Worm (Caenorhabditis elegans) whole organism, L1 larva: ENCODE results near the gene nhr-28.

ENCODE experiments used
- aha-1 ChIP-seq: fragments of 150-350 bp; optimal IDR thresholded peaks from 2 replicates; lab custom pipeline; 2014; ENCODE audit warnings: missing biosample characterization, missing genetic modification characterization
- aly-2 ChIP-seq: fragments of 150-350 bp; optimal IDR thresholded peaks from 2 replicates; lab custom pipeline; 2014; ENCODE audit warnings: missing biosample characterization, missing genetic modification characterization
- ama-1 ChIP-seq: fragments of 150-350 bp; optimal IDR thresholded peaks from 2 replicates; lab custom pipeline; 2014
- egl-13 ChIP-seq: sonication (generic microtip); optimal IDR thresholded peaks from 2 replicates; lab custom pipeline; 2016; ENCODE audit warnings: missing genotype, missing genetic modification reagents, missing genetic modification characterization, missing compliant biosample characterization
- fkh-4 ChIP-seq: sonication (generic microtip); optimal IDR thresholded peaks from 2 replicates; lab custom pipeline; 2016; ENCODE audit warnings: missing compliant biosample characterization, missing genetic modification characterization, borderline replicate concordance
- fos-1 ChIP-seq: fragments of 150-350 bp; optimal IDR thresholded peaks from 2 replicates; lab custom pipeline; 2014; ENCODE audit warnings: missing biosample characterization, missing genetic modification characterization
- lin-13 ChIP-seq: fragments of 150-350 bp; optimal IDR thresholded peaks from 2 replicates; lab custom pipeline; 2014; ENCODE audit warnings: missing biosample characterization, missing genetic modification reagents, missing genetic modification characterization
- lin-39 ChIP-seq: fragments of 150-350 bp; optimal IDR thresholded peaks from 2 replicates; lab custom pipeline; 2014; ENCODE audit warnings: missing biosample characterization, missing genetic modification reagents, missing genetic modification characterization
- mdl-1 ChIP-seq, 2 experiments: fragments of 150-350 bp; optimal IDR thresholded peaks; 2 replicates each; lab custom pipeline; 2014 to 2017; ENCODE audit warnings: missing biosample characterization in 2 of 2, missing genetic modification characterization in 2 of 2, inconsistent platforms in 1 of 2
- mep-1 ChIP-seq: fragments of 150-350 bp; optimal IDR thresholded peaks from 2 replicates; lab custom pipeline; 2014; ENCODE audit warnings: missing biosample characterization, missing genetic modification characterization
- nhr-85 ChIP-seq: sonication (generic microtip); peaks from one replicate; lab custom pipeline; 2016; ENCODE audit warnings: missing genetic modification characterization, inconsistent platforms, missing compliant biosample characterization
- snpc-4 ChIP-seq: fragments of 150-350 bp; optimal IDR thresholded peaks from 2 replicates; lab custom pipeline; 2014; ENCODE audit warnings: missing biosample characterization, missing genetic modification characterization
- zip-4 ChIP-seq: fragments of 200-800 bp; sonication (Bioruptor generic); optimal IDR thresholded peaks from 2 replicates; lab custom pipeline; 2018; ENCODE audit warnings: mild to moderate bottlenecking, missing genetic modification characterization, moderate library complexity, missing compliant biosample characterization

DNA sequence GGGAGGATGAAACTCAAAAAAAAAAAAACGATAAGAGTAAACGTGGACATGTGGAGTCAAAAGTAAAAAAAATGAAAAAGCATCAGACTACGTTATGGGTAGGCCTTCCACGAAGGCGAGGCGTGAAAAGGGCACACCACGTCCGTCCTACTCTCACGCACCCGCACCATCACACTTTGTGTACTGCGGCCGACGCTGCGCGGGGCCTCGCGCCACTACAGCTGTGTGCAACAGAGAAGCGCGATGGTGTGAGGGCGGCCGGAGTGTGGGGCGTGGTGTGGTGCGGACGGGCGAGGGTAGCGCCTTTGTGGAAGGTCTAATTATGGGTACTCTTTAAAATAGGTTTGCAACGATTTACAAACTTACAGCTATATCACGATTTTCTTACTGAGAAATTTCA, 36.5 kb upstream of the nhr-28 start:
- TF ChIP-seq fkh-4 (tag; lab: Kevin White, UChicago): no peak
- TF ChIP-seq lin-13: no peak
- no peak for TF ChIP-seq aha-1 (tag; lab: Kevin White, UChicago)
- no peak for TF ChIP-seq aly-2
- no peak for TF ChIP-seq snpc-4
- no peak for TF ChIP-seq lin-39 (tag; lab: Kevin White, UChicago)
- TF ChIP-seq nhr-85 (tag; lab: Kevin White, UChicago): no peak
- TF ChIP-seq egl-13 (tag; lab: Kevin White, UChicago): no peak
- TF ChIP-seq mep-1 (tag; lab: Kevin White, UChicago): no peak
- no peak for TF ChIP-seq ama-1 (lab: Kevin White, UChicago)
- no peak for TF ChIP-seq fos-1 (tag; lab: Kevin White, UChicago)
- no peak for TF ChIP-seq zip-4
- TF ChIP-seq mdl-1 (tag; optimal IDR thresholded peaks at IDR 0.05; lab: Kevin White, UChicago): no peak
